Fruit fly (Drosophila melanogaster) whole organism: ENCODE data around the gene Acp32CD.

Source experiments
- CG8478 ChIP-seq: fragments of >200 bp; optimal IDR thresholded peaks from 2 replicates; lab custom pipeline; 2018; ENCODE audit warnings: inconsistent platforms
- Dll ChIP-seq: fragments of >200 bp; optimal IDR thresholded peaks from 2 replicates; lab custom pipeline; 2017
- psq ChIP-seq: fragments of >200 bp; optimal IDR thresholded peaks from 2 replicates; lab custom pipeline; 2017
- usp ChIP-seq: fragments of >200 bp; optimal IDR thresholded peaks from 2 replicates; lab custom pipeline; 2017; ENCODE audit warnings: missing biosample characterization, missing genetic modification characterization, mixed read lengths

DNA sequence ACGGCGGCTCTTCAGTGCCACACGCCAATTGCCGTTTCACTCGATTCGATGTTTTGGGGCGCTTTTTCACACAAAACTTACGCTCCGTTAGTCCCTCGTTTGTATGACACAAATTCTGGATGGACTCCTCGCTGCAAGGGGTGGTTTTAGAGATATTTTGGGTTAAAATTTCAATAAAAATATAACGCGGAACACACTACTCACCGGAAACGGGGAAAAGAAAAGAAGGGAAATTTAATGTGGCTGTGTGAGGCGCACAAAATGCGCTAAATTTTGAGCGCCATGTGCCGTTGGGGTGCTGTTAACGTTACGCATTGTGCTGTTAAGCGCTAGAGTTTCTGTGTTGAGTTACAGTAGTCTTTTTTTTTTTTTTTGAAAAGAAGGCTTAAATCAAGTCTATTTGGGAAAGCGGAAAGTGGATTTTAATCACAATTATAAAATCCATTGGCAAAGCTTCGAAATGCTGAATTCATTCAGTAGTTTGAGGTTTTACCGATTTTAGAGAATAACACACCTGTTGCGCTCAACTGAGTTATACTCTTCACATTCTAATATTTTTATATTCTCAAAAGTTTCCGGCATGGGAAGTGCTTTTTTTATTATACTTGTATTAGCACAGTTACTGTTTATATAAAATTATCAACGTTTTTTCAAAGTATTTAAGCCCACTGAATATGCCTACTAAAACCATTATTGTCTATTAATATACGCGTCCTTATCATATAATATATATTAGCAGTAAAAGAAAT is 11.3 kb upstream of the Acp32CD start, which contains the start of gene RpL9:
- TF ChIP-seq usp (GFP tag; lab: Kevin White, UChicago) (no peak), psq (lab: Kevin White, UChicago) (no peak), Dll (lab: Kevin White, UChicago) (no peak), CG8478 (lab: Kevin White, UChicago) (no peak)
